Worm (Caenorhabditis elegans) whole organism, mixed stage, embryonic: ENCODE results near the gene golg-4.
"Not testable (repeated sequence)": the region's sequence is repeated elsewhere in the genome, so short reads cannot be mapped to it uniquely, and the experiment has no call there.

ENCODE experiments used
- M03D4.4 ChIP-seq: sonication (generic microtip); optimal IDR thresholded peaks from 2 replicates; lab custom pipeline; 2017; ENCODE audit warnings: mild to moderate bottlenecking, missing genetic modification characterization, missing compliant biosample characterization
- bed-3 ChIP-seq: fragments of 200-800 bp; sonication (Bioruptor generic); optimal IDR thresholded peaks from 3 replicates; lab custom pipeline; 2018; ENCODE audit warnings: mild to moderate bottlenecking, missing genetic modification characterization, moderate library complexity, missing compliant biosample characterization
- blmp-1 ChIP-seq: fragments of 150-350 bp; optimal IDR thresholded peaks from 2 replicates; lab custom pipeline; 2014; ENCODE audit warnings: missing biosample characterization, missing genetic modification characterization
- ceh-39 ChIP-seq: fragments of 150-350 bp; optimal IDR thresholded peaks from 2 replicates; lab custom pipeline; 2014; ENCODE audit warnings: missing biosample characterization, missing genetic modification characterization
- ceh-43 ChIP-seq: fragments of 200-800 bp; sonication (Bioruptor generic); optimal IDR thresholded peaks from 2 replicates; lab custom pipeline; 2018; ENCODE audit warnings: mild to moderate bottlenecking, missing genetic modification characterization, moderate library complexity, missing compliant biosample characterization
- ceh-83 ChIP-seq: fragments of 200-800 bp; sonication (Bioruptor generic); optimal IDR thresholded peaks from 2 replicates; lab custom pipeline; 2018; ENCODE audit warnings: mild to moderate bottlenecking, missing genetic modification characterization, missing compliant biosample characterization
- ces-1 ChIP-seq: fragments of 150-350 bp; optimal IDR thresholded peaks from 2 replicates; lab custom pipeline; 2014; ENCODE audit warnings: missing biosample characterization, missing genetic modification reagents, missing genetic modification characterization
- elt-3 ChIP-seq: fragments of 150-350 bp; optimal IDR thresholded peaks from 2 replicates; lab custom pipeline; 2014; ENCODE audit warnings: missing biosample characterization, missing genetic modification characterization
- flh-1 ChIP-seq: fragments of 200-800 bp; sonication (Bioruptor generic); optimal IDR thresholded peaks from 2 replicates; lab custom pipeline; 2018; ENCODE audit warnings: mild to moderate bottlenecking, missing genetic modification characterization, moderate library complexity, missing compliant biosample characterization
- ham-2 ChIP-seq: fragments of 200-800 bp; sonication (Bioruptor generic); optimal IDR thresholded peaks from 2 replicates; lab custom pipeline; 2018; ENCODE audit warnings: mild to moderate bottlenecking, missing genetic modification characterization, missing compliant biosample characterization
- hlh-1 ChIP-seq: fragments of 150-350 bp; optimal IDR thresholded peaks from 2 replicates; lab custom pipeline; 2014; ENCODE audit warnings: missing biosample characterization, missing genetic modification reagents, missing genetic modification characterization
- lin-13 ChIP-seq: fragments of 150-350 bp; optimal IDR thresholded peaks from 2 replicates; lab custom pipeline; 2014; ENCODE audit warnings: missing biosample characterization, missing genetic modification characterization
- lin-32 ChIP-seq: fragments of 200-800 bp; sonication (Bioruptor generic); optimal IDR thresholded peaks from 2 replicates; lab custom pipeline; 2018; ENCODE audit warnings: mild to moderate bottlenecking, missing genetic modification characterization, missing compliant biosample characterization
- lsy-2 ChIP-seq: fragments of 150-350 bp; optimal IDR thresholded peaks from 2 replicates; lab custom pipeline; 2014; ENCODE audit warnings: missing biosample characterization, missing genetic modification characterization
- mab-5 ChIP-seq: fragments of 150-350 bp; optimal IDR thresholded peaks from 2 replicates; lab custom pipeline; 2014; ENCODE audit warnings: missing biosample characterization, missing genetic modification characterization
- mep-1 ChIP-seq: fragments of 150-350 bp; optimal IDR thresholded peaks from 2 replicates; lab custom pipeline; 2017; ENCODE audit warnings: missing biosample characterization, missing genetic modification reagents, missing genetic modification characterization, inconsistent platforms
- nhr-12 ChIP-seq: fragments of 150-350 bp; optimal IDR thresholded peaks from 2 replicates; lab custom pipeline; 2014; ENCODE audit warnings: missing biosample characterization, missing genetic modification characterization
- nhr-2 ChIP-seq: fragments of 150-350 bp; optimal IDR thresholded peaks from 2 replicates; lab custom pipeline; 2014; ENCODE audit warnings: missing biosample characterization, missing genetic modification characterization
- nhr-237 ChIP-seq: fragments of 150-350 bp; optimal IDR thresholded peaks from 2 replicates; lab custom pipeline; 2014; ENCODE audit warnings: missing biosample characterization, missing genetic modification characterization
- nhr-28 ChIP-seq: fragments of 150-350 bp; optimal IDR thresholded peaks from 2 replicates; lab custom pipeline; 2014; ENCODE audit warnings: missing biosample characterization, missing genetic modification characterization
- nhr-76 ChIP-seq: sonication (generic microtip); optimal IDR thresholded peaks from 2 replicates; lab custom pipeline; 2017; ENCODE audit warnings: missing biosample characterization, missing genetic modification characterization
- pha-4 ChIP-seq: fragments of 150-350 bp; optimal IDR thresholded peaks from 2 replicates; lab custom pipeline; 2018; ENCODE audit warnings: missing biosample characterization, missing genetic modification reagents, missing genetic modification characterization
- sem-2 ChIP-seq: fragments of 200-800 bp; sonication (Bioruptor generic); optimal IDR thresholded peaks from 2 replicates; lab custom pipeline; 2018; ENCODE audit warnings: mild to moderate bottlenecking, missing genetic modification characterization, missing compliant biosample characterization
- snpc-4 ChIP-seq: fragments of 150-350 bp; optimal IDR thresholded peaks from 2 replicates; lab custom pipeline; 2014; ENCODE audit warnings: missing biosample characterization, missing genetic modification characterization
- sptf-1 ChIP-seq: sonication (generic microtip); optimal IDR thresholded peaks from 2 replicates; lab custom pipeline; 2017; ENCODE audit warnings: mild to moderate bottlenecking, missing genetic modification characterization, moderate library complexity, missing compliant biosample characterization
- tbx-8 ChIP-seq: fragments of 200-800 bp; sonication (Bioruptor generic); optimal IDR thresholded peaks from 2 replicates; lab custom pipeline; 2018; ENCODE audit warnings: mild to moderate bottlenecking, missing genetic modification characterization, moderate library complexity, missing compliant biosample characterization
- unc-39 ChIP-seq: fragments of 150-350 bp; optimal IDR thresholded peaks from 2 replicates; lab custom pipeline; 2014; ENCODE audit warnings: missing biosample characterization, missing genetic modification characterization
- unc-62 ChIP-seq: fragments of 150-350 bp; optimal IDR thresholded peaks from 2 replicates; lab custom pipeline; 2014; ENCODE audit warnings: missing biosample characterization, missing genetic modification reagents, missing genetic modification characterization
- zip-8 ChIP-seq: fragments of 150-350 bp; optimal IDR thresholded peaks from 2 replicates; lab custom pipeline; 2014; ENCODE audit warnings: missing biosample characterization, missing genetic modification characterization
- ztf-11 ChIP-seq: fragments of 150-350 bp; optimal IDR thresholded peaks from 2 replicates; lab custom pipeline; 2014; ENCODE audit warnings: missing biosample characterization, missing genetic modification characterization

Gene golg-4

ce11 chrIII:3435152-3435551 is 29.8 kb downstream of the golg-4 start:
- no peak for TF ChIP-seq snpc-4 (tag; lab: Kevin White, UChicago)
- no peak for TF ChIP-seq lin-13
- no peak for TF ChIP-seq lin-32
- no peak for TF ChIP-seq ceh-39
- TF ChIP-seq sem-2 (GFP tag; lab: Kevin White, UChicago), result no peak
- no peak for TF ChIP-seq hlh-1 (tag; lab: Kevin White, UChicago)
- TF ChIP-seq ceh-83 (GFP tag; lab: Kevin White, UChicago), result no peak
- TF ChIP-seq flh-1 (GFP tag; lab: Kevin White, UChicago), result no peak
- TF ChIP-seq unc-39, result no peak
- no peak for TF ChIP-seq ceh-43 (GFP tag; lab: Kevin White, UChicago)
- TF ChIP-seq mab-5 (tag; lab: Kevin White, UChicago), result no peak
- no peak for TF ChIP-seq pha-4 (tag; lab: Kevin White, UChicago)
- no peak for TF ChIP-seq unc-62 (GFP tag; lab: Kevin White, UChicago)
- no peak for TF ChIP-seq nhr-76
- TF ChIP-seq M03D4.4 (tag; lab: Kevin White, UChicago), result no peak
- TF ChIP-seq nhr-237 (tag; lab: Kevin White, UChicago), result no peak
- no peak for TF ChIP-seq nhr-28 (tag; lab: Kevin White, UChicago)
- TF ChIP-seq tbx-8 (GFP tag; lab: Kevin White, UChicago), result no peak

- TF ChIP-seq ceh-43 (GFP tag; lab: Kevin White, UChicago) (no peak), lsy-2 (tag; lab: Kevin White, UChicago) (no peak)
- TF ChIP-seq, all 35 proteins: peak for 0
Observed at ce11 chrIII:3437139-3437538, 31.8 kb downstream of the golg-4 start.

- TF ChIP-seq flh-1 (GFP tag; lab: Kevin White, UChicago) (no peak), ztf-11 (tag; lab: Kevin White, UChicago) (no peak), elt-3 (tag; lab: Kevin White, UChicago) (no peak), bed-3 (GFP tag; lab: Kevin White, UChicago) (no peak), lsy-2 (tag; lab: Kevin White, UChicago) (no peak), ces-1 (GFP tag; lab: Kevin White, UChicago) (no peak), zip-8 (tag; lab: Kevin White, UChicago) (no peak)
Observed at ce11 chrIII:3444139-3444538, 38.8 kb downstream of the golg-4 start, which contains the start of gene spe-41. Gene spe-41 (minus strand): TSS chrIII:3444210.

ce11 chrIII:3452563-3453210 is 47.3 kb downstream of the golg-4 start, which contains the start of the genes K01A11.3 and C34C12.12:
Gene K01A11.3 (minus strand): TSS chrIII:3452613.
Gene C34C12.12 (plus strand): TSS chrIII:3453194.
- no peak for TF ChIP-seq snpc-4 (tag; lab: Kevin White, UChicago)
- no peak for TF ChIP-seq nhr-76
- TF ChIP-seq hlh-1 (tag; lab: Kevin White, UChicago), result no peak
- TF ChIP-seq M03D4.4 (tag; lab: Kevin White, UChicago), result no peak
- TF ChIP-seq ces-1 (GFP tag; lab: Kevin White, UChicago), result no peak
- TF ChIP-seq nhr-12 (tag; lab: Kevin White, UChicago), result no peak
- no peak for TF ChIP-seq zip-8 (tag; lab: Kevin White, UChicago)
- TF ChIP-seq sptf-1 (tag; lab: Kevin White, UChicago), result no peak
- TF ChIP-seq mep-1 (tag; lab: Kevin White, UChicago), result no peak
- TF ChIP-seq mab-5 (tag; lab: Kevin White, UChicago), result no peak
- TF ChIP-seq ceh-43 (GFP tag; lab: Kevin White, UChicago), result no peak
- no peak for TF ChIP-seq nhr-2

ce11 chrIII:3453486-3453885 is 48.1 kb downstream of the golg-4 start, which contains the start of gene C34C12.2:
Gene C34C12.2 (plus strand): TSS chrIII:3453786.
- TF ChIP-seq lin-32; unc-39; ham-2 (GFP tag; lab: Kevin White, UChicago): not testable (repeated sequence)

- TF ChIP-seq hlh-1 (tag; lab: Kevin White, UChicago); snpc-4 (tag; lab: Kevin White, UChicago); blmp-1: not testable (repeated sequence)
Observed at ce11 chrIII:3454045-3454444, 48.7 kb downstream of the golg-4 start, which contains the start of gene C34C12.1. Gene C34C12.1 (plus strand): TSS chrIII:3454345.
